Fruit fly (Drosophila melanogaster): ENCODE results near the gene CG5664.
A peak's percentile ranks its signal among the peaks of the same experiment; 100 is the strongest.

Gene CG5664

DNA sequence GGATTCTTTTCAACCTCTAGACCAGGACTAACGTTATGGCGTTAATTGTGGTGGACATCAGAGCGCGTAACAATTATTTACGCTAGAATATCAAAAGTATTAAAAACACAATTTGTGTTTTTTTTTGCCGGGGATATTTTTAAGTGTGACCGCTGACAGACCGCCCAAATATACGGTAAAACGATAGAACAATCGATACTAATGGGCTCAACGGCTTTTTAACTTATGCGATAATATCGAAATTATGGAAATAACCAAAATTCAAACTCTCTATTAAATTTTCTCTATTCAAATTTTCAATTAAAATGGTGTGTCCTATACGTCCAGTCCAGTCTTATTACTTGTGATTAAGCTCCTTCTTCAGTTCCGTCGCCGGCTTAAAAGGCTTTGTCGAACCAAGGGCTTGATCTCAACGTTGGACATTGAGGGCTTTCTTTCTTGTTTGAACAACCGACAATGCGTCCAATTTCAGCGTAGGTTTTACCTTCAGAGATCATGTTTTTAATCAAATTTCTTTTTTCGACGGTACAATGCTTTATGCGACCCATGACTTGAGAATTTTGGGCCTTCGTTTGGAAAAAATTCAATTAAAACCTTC is at the start of gene CG5664 (continued):
- TF ChIP-seq D19A (tag; optimal IDR thresholded peaks at IDR 0.05) (no peak), ash1 (GFP tag; optimal IDR thresholded peaks at IDR 0.05) (no peak), chif (GFP tag; optimal IDR thresholded peaks at IDR 0.05) (no peak), Asciz (GFP tag; optimal IDR thresholded peaks at IDR 0.05) (no peak), CG12104 (GFP tag; optimal IDR thresholded peaks at IDR 0.05) (no peak), gfzf (GFP tag; optimal IDR thresholded peaks at IDR 0.05) (peak; percentile 80), lilli (GFP tag; optimal IDR thresholded peaks at IDR 0.05) (no peak), CG17385 (GFP tag; optimal IDR thresholded peaks at IDR 0.05) (no peak), Dref (GFP tag; IDR thresholded peaks at IDR 0.05) (peak; percentile 66), HLH3B (GFP tag; IDR thresholded peaks at IDR 0.05) (no peak), NC2β (GFP tag; optimal IDR thresholded peaks at IDR 0.05) (no peak), CG3847 (GFP tag; IDR thresholded peaks at IDR 0.05) (0 out of 2 replicates have a peak, but pooled peaks have one; percentile 26), B-H2 (GFP tag; optimal IDR thresholded peaks at IDR 0.05) (no peak), dmrt99B (tag; optimal IDR thresholded peaks at IDR 0.05) (no peak), sisA (GFP tag; IDR thresholded peaks at IDR 0.05) (no peak), CG9727 (GFP tag; optimal IDR thresholded peaks at IDR 0.05) (no peak), maf-S (GFP tag; optimal IDR thresholded peaks at IDR 0.05) (no peak), CG31388 (GFP tag; optimal IDR thresholded peaks at IDR 0.05) (no peak), CG8388 (GFP tag; optimal IDR thresholded peaks at IDR 0.05) (no peak), lmd (GFP tag; IDR thresholded peaks at IDR 0.05) (no peak), Stat92E (GFP tag; optimal IDR thresholded peaks at IDR 0.05) (no peak), NFAT (GFP tag; IDR thresholded peaks at IDR 0.05) (no peak), Ets65A (GFP tag) (peak; percentile 78), CG11696 (GFP tag; IDR thresholded peaks at IDR 0.05) (no peak), CG11247 (GFP tag; IDR thresholded peaks at IDR 0.05) (no peak), gt (GFP tag; IDR thresholded peaks at IDR 0.05) (no peak), CTCF (GFP tag; optimal IDR thresholded peaks at IDR 0.05) (no peak), Dp (GFP tag; optimal IDR thresholded peaks at IDR 0.05) (peak; percentile 79), CG17912 (GFP tag; optimal IDR thresholded peaks at IDR 0.05) (no peak), CG3281 (GFP tag; optimal IDR thresholded peaks at IDR 0.05) (no peak), pb (GFP tag; optimal IDR thresholded peaks at IDR 0.05) (no peak), CG9817 (tag; optimal IDR thresholded peaks at IDR 0.05) (no peak), YL-1 (GFP tag; optimal IDR thresholded peaks at IDR 0.05) (peak; percentile 5), gro (GFP tag; optimal IDR thresholded peaks at IDR 0.05) (no peak), mam (GFP tag; optimal IDR thresholded peaks at IDR 0.05) (no peak), slp2 (GFP tag; optimal IDR thresholded peaks at IDR 0.05) (no peak), CkIIα-i1 (GFP tag; IDR thresholded peaks at IDR 0.05) (no peak), CG42726 (GFP tag; IDR thresholded peaks at IDR 0.05; ENCODE audit: partially characterized antibody) (peak; percentile 73), H15 (GFP tag; IDR thresholded peaks at IDR 0.05) (no peak), vvl (GFP tag; IDR thresholded peaks at IDR 0.05) (peak; percentile 63), CG7839 (tag; optimal IDR thresholded peaks at IDR 0.05) (no peak), Xbp1 (GFP tag; optimal IDR thresholded peaks at IDR 0.05) (no peak), chm (GFP tag; IDR thresholded peaks at IDR 0.05) (no peak), Oli (tag; optimal IDR thresholded peaks at IDR 0.05) (no peak), CG11695 (GFP tag; IDR thresholded peaks at IDR 0.05) (no peak), crp (GFP tag; optimal IDR thresholded peaks at IDR 0.05) (no peak), MTF-1 (GFP tag; optimal IDR thresholded peaks at IDR 0.05; ENCODE audit: borderline replicate concordance) (no peak), Elba2 (GFP tag; optimal IDR thresholded peaks at IDR 0.05) (no peak), cato (GFP tag; optimal IDR thresholded peaks at IDR 0.05; ENCODE audit: borderline replicate concordance) (no peak), MBD-R2 (GFP tag; IDR thresholded peaks at IDR 0.05) (peak; percentile 52; the same call in 1 of the 2 replicates), trem (tag; optimal IDR thresholded peaks at IDR 0.05) (peak; percentile 72), CG2199 (GFP tag; IDR thresholded peaks at IDR 0.05) (no peak)
